Fruit fly (Drosophila melanogaster) whole organism, embryonic: Measurements from ENCODE around the gene NaPi-III.

Experiments used
- CG11456 ChIP-seq: fragments of 200-800 bp; sonication (Bioruptor generic); IDR thresholded peaks from 3 replicates; pipeline ENCODE4 v1.3.6; 2022; ENCODE audit warnings: missing biosample characterization, missing genetic modification characterization
- CG11695 ChIP-seq: fragments of 200-800 bp; sonication (Bioruptor generic); IDR thresholded peaks from 3 replicates; pipeline ENCODE4 v1.3.6; 2022; ENCODE audit warnings: missing biosample characterization, missing genetic modification characterization
- CG14441 ChIP-seq: fragments of 200-800 bp; sonication (Bioruptor generic); IDR thresholded peaks from 2 replicates; pipeline ENCODE4 v1.3.6; 2022; ENCODE audit warnings: missing biosample characterization, missing genetic modification characterization
- CG14860 ChIP-seq: fragments of 200-800 bp; sonication (Bioruptor generic); IDR thresholded peaks from 3 replicates; pipeline ENCODE4 v1.3.6; 2022; ENCODE audit warnings: missing biosample characterization, missing genetic modification characterization; ENCODE audit not compliant: partially characterized antibody
- CG15514 ChIP-seq: fragments of 200-800 bp; sonication (Bioruptor generic); optimal IDR thresholded peaks from 3 replicates; lab custom pipeline; 2017; ENCODE audit warnings: missing biosample characterization, missing genetic modification characterization, mild to moderate bottlenecking, moderate library complexity, missing genetic modification reagents
- CG17359 ChIP-seq: fragments of 200-800 bp; sonication (Bioruptor generic); optimal IDR thresholded peaks from 3 replicates; lab custom pipeline; 2018; ENCODE audit warnings: missing biosample characterization, mild to moderate bottlenecking, missing genetic modification characterization, moderate library complexity
- CG17568 ChIP-seq: fragments of 200-800 bp; sonication (Bioruptor generic); optimal IDR thresholded peaks from 2 replicates; lab custom pipeline; 2018; ENCODE audit warnings: missing biosample characterization, mild to moderate bottlenecking, missing genetic modification characterization, moderate library complexity
- CG17829 ChIP-seq: fragments of 200-800 bp; optimal IDR thresholded peaks from 2 replicates; lab custom pipeline; 2019; ENCODE audit warnings: missing biosample characterization, mild to moderate bottlenecking, missing genetic modification characterization, moderate library complexity
- CG2120 ChIP-seq: fragments of 200-800 bp; sonication (Bioruptor generic); optimal IDR thresholded peaks from 3 replicates; lab custom pipeline; 2016; ENCODE audit warnings: missing biosample characterization, missing genetic modification characterization
- CG30431 ChIP-seq: fragments of 200-800 bp; sonication (Bioruptor generic); optimal IDR thresholded peaks from 2 replicates; lab custom pipeline; 2017; ENCODE audit warnings: missing biosample characterization, missing genetic modification characterization
- CG34224 ChIP-seq: fragments of 200-800 bp; sonication (Bioruptor generic); IDR thresholded peaks from 3 replicates; pipeline ENCODE4 v1.3.6; 2022; ENCODE audit warnings: missing biosample characterization, missing genetic modification characterization; ENCODE audit not compliant: partially characterized antibody
- CG3995 ChIP-seq: fragments of 200-800 bp; sonication (Bioruptor generic); optimal IDR thresholded peaks from 3 replicates; lab custom pipeline; 2016; ENCODE audit warnings: missing biosample characterization, missing genetic modification characterization
- CG43689 ChIP-seq: fragments of 200-800 bp; sonication (Bioruptor generic); IDR thresholded peaks from 2 replicates; pipeline ENCODE4 v1.3.6; 2022; ENCODE audit warnings: missing biosample characterization, missing genetic modification characterization
- CG4404 ChIP-seq: fragments of 200-800 bp; sonication (Bioruptor generic); IDR thresholded peaks from 2 replicates; pipeline ENCODE4 v1.3.6; 2022; ENCODE audit warnings: missing biosample characterization, missing genetic modification characterization
- CG5245 ChIP-seq: fragments of 200-800 bp; sonication (Bioruptor generic); optimal IDR thresholded peaks from 3 replicates; lab custom pipeline; 2016; ENCODE audit warnings: missing biosample characterization, missing genetic modification characterization
- CG5953 ChIP-seq: fragments of 200-800 bp; sonication (Bioruptor generic); IDR thresholded peaks from 2 replicates; pipeline ENCODE4 v1.3.6; 2022; ENCODE audit warnings: missing biosample characterization, missing genetic modification characterization
- CG7928 ChIP-seq: fragments of 200-800 bp; sonication (Bioruptor generic); optimal IDR thresholded peaks from 2 replicates; lab custom pipeline; 2017; ENCODE audit warnings: missing biosample characterization, mild to moderate bottlenecking, missing genetic modification characterization
- CrebB ChIP-seq: fragments of 200-800 bp; sonication (Bioruptor generic); optimal IDR thresholded peaks from 3 replicates; lab custom pipeline; 2018; ENCODE audit warnings: missing biosample characterization, mild to moderate bottlenecking, missing genetic modification characterization
- D19A ChIP-seq: fragments of 200-800 bp; optimal IDR thresholded peaks from 3 replicates; lab custom pipeline; 2019; ENCODE audit warnings: missing biosample characterization, mild to moderate bottlenecking, missing genetic modification characterization, moderate library complexity
- D19B ChIP-seq: fragments of 200-800 bp; sonication (Bioruptor generic); optimal IDR thresholded peaks from 2 replicates; lab custom pipeline; 2017; ENCODE audit warnings: missing biosample characterization, mild to moderate bottlenecking, missing genetic modification characterization
- Doc3 ChIP-seq: fragments of 200-800 bp; sonication (Bioruptor generic); IDR thresholded peaks from 3 replicates; pipeline ENCODE4 v1.3.6; 2022; ENCODE audit warnings: missing biosample characterization, missing genetic modification characterization; ENCODE audit not compliant: partially characterized antibody
- Drgx ChIP-seq: fragments of 200-800 bp; sonication (Bioruptor generic); IDR thresholded peaks from 2 replicates; pipeline ENCODE4 v1.3.6; 2022; ENCODE audit warnings: missing biosample characterization, missing genetic modification characterization
- E2f2 ChIP-seq: fragments of 200-800 bp; sonication (Bioruptor generic); IDR thresholded peaks from 2 replicates; pipeline ENCODE4 v1.3.6; 2022; ENCODE audit warnings: missing biosample characterization, missing genetic modification characterization
- Elba2 ChIP-seq: fragments of 200-800 bp; sonication (Bioruptor generic); optimal IDR thresholded peaks from 3 replicates; lab custom pipeline; 2016; ENCODE audit warnings: missing biosample characterization, missing genetic modification characterization
- Hr51 ChIP-seq, 2 experiments: fragments of 200-800 bp; sonication (Bioruptor generic); optimal IDR thresholded peaks; 2 replicates in 1 of 2; 3 replicates in 1 of 2; lab custom pipeline; 2016 to 2018; ENCODE audit warnings: missing biosample characterization in 2 of 2, missing genetic modification characterization in 2 of 2, mild to moderate bottlenecking in 1 of 2, moderate library complexity in 1 of 2
- Lhr ChIP-seq: fragments of 200-800 bp; sonication (Bioruptor generic); optimal IDR thresholded peaks from 3 replicates; lab custom pipeline; 2017; ENCODE audit warnings: mild to moderate bottlenecking, missing biosample characterization, missing genetic modification reagents, missing genetic modification characterization
- Med ChIP-seq: fragments of 200-800 bp; sonication (Bioruptor generic); peaks from one replicate; lab custom pipeline; 2016; ENCODE audit warnings: missing biosample characterization, missing genetic modification characterization, mild to moderate bottlenecking, inconsistent platforms, moderate library complexity
- Nf-YC ChIP-seq: fragments of 200-800 bp; optimal IDR thresholded peaks from 3 replicates; lab custom pipeline; 2019; ENCODE audit warnings: missing biosample characterization, mild to moderate bottlenecking, missing genetic modification characterization, moderate library complexity
- aop ChIP-seq: fragments of 200-800 bp; sonication (Bioruptor generic); IDR thresholded peaks from 2 replicates; pipeline ENCODE4 v1.3.6; 2022; ENCODE audit warnings: missing biosample characterization, missing genetic modification characterization
- ato ChIP-seq: fragments of 200-800 bp; sonication (Bioruptor generic); IDR thresholded peaks from 2 replicates; pipeline ENCODE4 v1.3.6; 2022; ENCODE audit warnings: missing biosample characterization, missing genetic modification characterization; ENCODE audit not compliant: partially characterized antibody
- ci ChIP-seq: fragments of 200-800 bp; sonication (Bioruptor generic); IDR thresholded peaks from 3 replicates; pipeline ENCODE4 v1.3.6; 2022; ENCODE audit warnings: missing biosample characterization, missing genetic modification characterization
- crol ChIP-seq: fragments of 200-800 bp; sonication (Bioruptor generic); IDR thresholded peaks from 2 replicates; pipeline ENCODE4 v1.3.6; 2022; ENCODE audit warnings: missing biosample characterization, missing genetic modification characterization
- fu2 ChIP-seq: fragments of 200-800 bp; sonication (Bioruptor generic); optimal IDR thresholded peaks from 2 replicates; lab custom pipeline; 2016; ENCODE audit warnings: missing biosample characterization, missing genetic modification characterization
- gcm ChIP-seq: fragments of 200-800 bp; sonication (Bioruptor generic); optimal IDR thresholded peaks from 2 replicates; lab custom pipeline; 2019; ENCODE audit warnings: missing biosample characterization, mild to moderate bottlenecking, missing genetic modification characterization, moderate library complexity
- gem ChIP-seq: fragments of 200-800 bp; sonication (Bioruptor generic); optimal IDR thresholded peaks from 2 replicates; lab custom pipeline; 2019; ENCODE audit warnings: missing biosample characterization, mild to moderate bottlenecking, missing genetic modification characterization, moderate library complexity
- hbn ChIP-seq: fragments of 200-800 bp; sonication (Bioruptor generic); IDR thresholded peaks from 2 replicates; pipeline ENCODE4 v1.3.6; 2022; ENCODE audit warnings: missing biosample characterization, missing genetic modification characterization; ENCODE audit not compliant: partially characterized antibody
- kni ChIP-seq: fragments of 200-800 bp; sonication (Bioruptor generic); optimal IDR thresholded peaks from 3 replicates; lab custom pipeline; 2017; ENCODE audit warnings: mild to moderate bottlenecking, missing biosample characterization, missing genetic modification reagents, missing genetic modification characterization
- lbe ChIP-seq: fragments of 200-800 bp; sonication (Bioruptor generic); optimal IDR thresholded peaks from 2 replicates; lab custom pipeline; 2016; ENCODE audit warnings: missing biosample characterization, mild to moderate bottlenecking, missing genetic modification characterization
- luna ChIP-seq: fragments of 200-800 bp; sonication (Bioruptor generic); optimal IDR thresholded peaks from 2 replicates; lab custom pipeline; 2016; ENCODE audit warnings: missing biosample characterization, missing genetic modification characterization
- org-1 ChIP-seq: fragments of 200-800 bp; sonication (Bioruptor generic); optimal IDR thresholded peaks from 2 replicates; lab custom pipeline; 2017; ENCODE audit warnings: missing biosample characterization, missing genetic modification characterization
- pros ChIP-seq: fragments of 200-800 bp; sonication (Bioruptor generic); optimal IDR thresholded peaks from 3 replicates; lab custom pipeline; 2019; ENCODE audit warnings: missing biosample characterization, mild to moderate bottlenecking, missing genetic modification characterization, moderate library complexity
- salm ChIP-seq: fragments of 200-800 bp; sonication (Bioruptor generic); optimal IDR thresholded peaks from 2 replicates; lab custom pipeline; 2018; ENCODE audit warnings: missing biosample characterization, mild to moderate bottlenecking, missing genetic modification characterization
- scrt ChIP-seq: fragments of 200-800 bp; sonication (Bioruptor generic); optimal IDR thresholded peaks from 2 replicates; lab custom pipeline; 2018; ENCODE audit warnings: missing biosample characterization, mild to moderate bottlenecking, missing genetic modification characterization, moderate library complexity
- sob ChIP-seq: fragments of 200-800 bp; sonication (Bioruptor generic); IDR thresholded peaks from 2 replicates; pipeline ENCODE4 v1.3.6; 2022; ENCODE audit warnings: missing biosample characterization, missing genetic modification characterization
- tna ChIP-seq: fragments of 200-800 bp; sonication (Bioruptor generic); IDR thresholded peaks from 2 replicates; pipeline ENCODE4 v1.3.6; 2022; ENCODE audit warnings: missing biosample characterization, missing genetic modification characterization; ENCODE audit not compliant: partially characterized antibody
- unc-4 ChIP-seq: fragments of 200-800 bp; sonication (Bioruptor generic); IDR thresholded peaks from 2 replicates; pipeline ENCODE4 v1.3.6; 2022; ENCODE audit warnings: missing biosample characterization, missing genetic modification characterization; ENCODE audit not compliant: partially characterized antibody
- zfh1 ChIP-seq: fragments of 200-800 bp; sonication (Bioruptor generic); IDR thresholded peaks from 3 replicates; pipeline ENCODE4 v1.3.6; 2022; ENCODE audit warnings: missing biosample characterization, missing genetic modification characterization
- zfh2 ChIP-seq: fragments of 200-800 bp; sonication (Bioruptor generic); optimal IDR thresholded peaks from 2 replicates; lab custom pipeline; 2016; ENCODE audit warnings: missing biosample characterization, missing genetic modification characterization

Gene NaPi-III

dm6 chr3L:11096195-11096908, 26.8 kb upstream of the NaPi-III start, which contains the start of the genes CG46439, Iyd and CG33947 (continued):
- peak; percentile 13 for TF ChIP-seq Nf-YC (tag; lab: Kevin White, UChicago)
- TF ChIP-seq unc-4 (GFP tag; lab: Robert Waterston, UW), result peak; percentile 40; the same call in 1 of the 2 replicates
- peak; percentile 39 for TF ChIP-seq kni (GFP tag; lab: Kevin White, UChicago)
- no peak for TF ChIP-seq CG11456 (GFP tag; lab: Robert Waterston, UW)
- TF ChIP-seq CG7928 (GFP tag; lab: Kevin White, UChicago), result no peak
- TF ChIP-seq aop (GFP tag; lab: Robert Waterston, UW), result no peak
- no peak for TF ChIP-seq CG11695 (GFP tag; lab: Robert Waterston, UW)
- TF ChIP-seq CG2120 (GFP tag; lab: Kevin White, UChicago), result peak; percentile 26
- TF ChIP-seq ato (GFP tag; lab: Robert Waterston, UW), result 0 out of 2 replicates have a peak, but pooled peaks have one; percentile 28
- peak; percentile 54 for TF ChIP-seq gcm
- no peak for TF ChIP-seq CG4404 (GFP tag; lab: Robert Waterston, UW)
- TF ChIP-seq ci (GFP tag; lab: Robert Waterston, UW), result peak; percentile 4; the same call in 1 of the 3 replicates
- no peak for TF ChIP-seq scrt (GFP tag; lab: Kevin White, UChicago)
- peak; percentile 71 for TF ChIP-seq CG15514 (GFP tag; lab: Kevin White, UChicago)
- TF ChIP-seq CG43689 (GFP tag; lab: Robert Waterston, UW), result no peak
- no peak for TF ChIP-seq CG30431 (GFP tag; lab: Kevin White, UChicago)
- 0 out of 3 replicates have a peak, but pooled peaks have one; percentile 31 for TF ChIP-seq Doc3 (GFP tag; lab: Robert Waterston, UW)
- peak; percentile 25 for TF ChIP-seq CG17568 (GFP tag; lab: Kevin White, UChicago)
- no peak for TF ChIP-seq salm
- TF ChIP-seq CG14860 (GFP tag; lab: Robert Waterston, UW), result no peak
- TF ChIP-seq D19A (tag; lab: Kevin White, UChicago), result no peak
- peak; percentile 29; the same call in 1 of the 2 replicates for TF ChIP-seq CG14441 (GFP tag; lab: Robert Waterston, UW)
- no peak for TF ChIP-seq crol
- TF ChIP-seq gem (tag; lab: Kevin White, UChicago), result peak; percentile 5
- TF ChIP-seq CG34224 (GFP tag; lab: Robert Waterston, UW), result peak; percentile 56; the same call in 2 of the 3 replicates
- TF ChIP-seq CG17359 (tag; lab: Kevin White, UChicago), result peak; percentile 14
- no peak for TF ChIP-seq sob (GFP tag; lab: Robert Waterston, UW)
- TF ChIP-seq lbe (GFP tag; lab: Kevin White, UChicago), result peak; percentile 73
- no peak for TF ChIP-seq luna (GFP tag; lab: Kevin White, UChicago)
- TF ChIP-seq tna (GFP tag; lab: Robert Waterston, UW), result no peak
- no peak for TF ChIP-seq Lhr
- TF ChIP-seq CG17829 (tag; lab: Kevin White, UChicago), result peak; percentile 29
- TF ChIP-seq CrebB (tag; lab: Kevin White, UChicago), result no peak
- no peak for TF ChIP-seq CG5245
- TF ChIP-seq CG5953 (GFP tag; lab: Robert Waterston, UW), result no peak
- peak; percentile 2 for TF ChIP-seq CG3995 (GFP tag; lab: Kevin White, UChicago)
- TF ChIP-seq Hr51 (GFP tag; optimal IDR thresholded peaks at IDR 0.05; lab: Kevin White, UChicago), result peak in 1 of 2 experiments; percentile 12
- peak; percentile 22 for TF ChIP-seq zfh2 (GFP tag; lab: Kevin White, UChicago)
- peak; percentile 71 for TF ChIP-seq Drgx (GFP tag; lab: Robert Waterston, UW)
- TF ChIP-seq Elba2 (GFP tag; lab: Kevin White, UChicago), result peak; percentile 24
- TF ChIP-seq org-1 (GFP tag; lab: Kevin White, UChicago), result no peak
- TF ChIP-seq zfh1 (GFP tag; lab: Robert Waterston, UW), result 0 out of 3 replicates have a peak, but pooled peaks have one; percentile 32
- TF ChIP-seq D19B (GFP tag; lab: Kevin White, UChicago), result no peak
- peak; percentile 89 for TF ChIP-seq Med (GFP tag; lab: Kevin White, UChicago)
- TF ChIP-seq fu2 (GFP tag; lab: Kevin White, UChicago), result no peak
- TF ChIP-seq E2f2 (GFP tag; lab: Robert Waterston, UW), result peak; percentile 45
- peak; percentile 44; the same call in 1 of the 2 replicates for TF ChIP-seq hbn (GFP tag; lab: Robert Waterston, UW)
- peak; percentile 37 for TF ChIP-seq pros (GFP tag; lab: Kevin White, UChicago)
